Worm (Caenorhabditis elegans) whole organism, young adult: Measurements from ENCODE around the gene nlp-18.

Source experiments
- B0035.1 ChIP-seq: sonication (generic microtip); optimal IDR thresholded peaks from 2 replicates; lab custom pipeline; 2016; ENCODE audit warnings: missing genetic modification characterization, mild to moderate bottlenecking, missing compliant biosample characterization, missing genotype, missing genetic modification reagents
- C06A6.2 ChIP-seq: fragments of 200-800 bp; sonication (Bioruptor generic); conservative IDR thresholded peaks from 2 replicates; pipeline ENCODE4 v1.3.6; 2022; ENCODE audit warnings: missing genetic modification characterization, missing compliant biosample characterization
- F33H1.4 ChIP-seq: fragments of 200-800 bp; sonication (Bioruptor generic); IDR thresholded peaks from 2 replicates; pipeline ENCODE4 v1.3.6; 2022; ENCODE audit warnings: missing genetic modification reagents, missing genetic modification characterization, missing compliant biosample characterization
- F52B5.7 ChIP-seq: sonication (generic microtip); optimal IDR thresholded peaks from 2 replicates; lab custom pipeline; 2016; ENCODE audit warnings: mild to moderate bottlenecking, missing genetic modification characterization, missing compliant biosample characterization
- F57A8.1 ChIP-seq: fragments of 200-800 bp; sonication (Bioruptor generic); optimal IDR thresholded peaks from 2 replicates; lab custom pipeline; 2018; ENCODE audit warnings: mild to moderate bottlenecking, missing genetic modification characterization, moderate library complexity, missing compliant biosample characterization
- K12H6.12 ChIP-seq: fragments of 200-800 bp; sonication (Bioruptor generic); optimal IDR thresholded peaks from 2 replicates; lab custom pipeline; 2018; ENCODE audit warnings: mild to moderate bottlenecking, missing genetic modification characterization, missing compliant biosample characterization
- T26A5.8 ChIP-seq: sonication (generic microtip); optimal IDR thresholded peaks from 2 replicates; lab custom pipeline; 2016; ENCODE audit warnings: missing genetic modification characterization, missing compliant biosample characterization
- Y53F4B.3 ChIP-seq: fragments of 200-800 bp; sonication (Bioruptor generic); IDR thresholded peaks from 2 replicates; pipeline ENCODE4 v1.3.6; 2022; ENCODE audit warnings: missing genetic modification reagents, missing genetic modification characterization, missing compliant biosample characterization
- Y95B8A.8 ChIP-seq: fragments of 200-800 bp; sonication (Bioruptor generic); IDR thresholded peaks from 2 replicates; pipeline ENCODE4 v1.3.6; 2022; ENCODE audit warnings: missing genetic modification reagents, missing genetic modification characterization, missing compliant biosample characterization
- ZK185.1 ChIP-seq: sonication (generic microtip); optimal IDR thresholded peaks from 2 replicates; lab custom pipeline; 2016; ENCODE audit warnings: mild to moderate bottlenecking, missing genetic modification characterization, missing compliant biosample characterization; ENCODE audit not compliant: poor library complexity, severe bottlenecking
- attf-3 ChIP-seq: fragments of 200-800 bp; sonication (Bioruptor generic); conservative IDR thresholded peaks from 2 replicates; pipeline ENCODE4 v1.3.6; 2022; ENCODE audit warnings: missing genetic modification reagents, missing genetic modification characterization, missing compliant biosample characterization
- bed-1 ChIP-seq: fragments of 200-800 bp; sonication (Bioruptor generic); IDR thresholded peaks from 2 replicates; pipeline ENCODE4 v1.3.6; 2022; ENCODE audit warnings: missing genetic modification reagents, missing genetic modification characterization, missing compliant biosample characterization
- ceh-100 ChIP-seq: fragments of 200-800 bp; sonication (Bioruptor generic); IDR thresholded peaks from 2 replicates; pipeline ENCODE4 v1.3.6; 2022; ENCODE audit warnings: missing genetic modification reagents, missing genetic modification characterization, missing compliant biosample characterization
- ceh-27 ChIP-seq: fragments of 200-800 bp; sonication (Bioruptor generic); optimal IDR thresholded peaks from 2 replicates; lab custom pipeline; 2018; ENCODE audit warnings: mild to moderate bottlenecking, missing genetic modification characterization, moderate library complexity, missing compliant biosample characterization
- ceh-40 ChIP-seq: fragments of 200-800 bp; sonication (Bioruptor generic); IDR thresholded peaks from 2 replicates; pipeline ENCODE4 v1.3.6; 2022; ENCODE audit warnings: missing genetic modification characterization, missing compliant biosample characterization
- efl-1 ChIP-seq: fragments of 150-350 bp; optimal IDR thresholded peaks from 2 replicates; lab custom pipeline; 2014; ENCODE audit warnings: missing biosample characterization, missing genetic modification reagents, missing genetic modification characterization
- egl-44 ChIP-seq: fragments of 200-800 bp; sonication (Bioruptor generic); IDR thresholded peaks from 2 replicates; pipeline ENCODE4 v1.3.6; 2022; ENCODE audit warnings: missing genetic modification reagents, missing genetic modification characterization, missing compliant biosample characterization
- ets-4 ChIP-seq: fragments of 200-800 bp; sonication (Bioruptor generic); optimal IDR thresholded peaks from 2 replicates; lab custom pipeline; 2018; ENCODE audit warnings: mild to moderate bottlenecking, missing genetic modification characterization, missing compliant biosample characterization
- him-1 ChIP-seq: sonication (generic microtip); optimal IDR thresholded peaks from 2 replicates; lab custom pipeline; 2016; ENCODE audit warnings: missing genotype, missing genetic modification reagents, missing genetic modification characterization, missing compliant biosample characterization
- hlh-12 ChIP-seq: sonication (generic microtip); optimal IDR thresholded peaks from 2 replicates; lab custom pipeline; 2016; ENCODE audit warnings: missing genetic modification characterization, missing compliant biosample characterization
- lin-40 ChIP-seq: sonication (generic microtip); optimal IDR thresholded peaks from 2 replicates; lab custom pipeline; 2016; ENCODE audit warnings: missing genetic modification characterization, mild to moderate bottlenecking, missing compliant biosample characterization, missing genotype, missing genetic modification reagents
- lin-54 ChIP-seq: fragments of 200-800 bp; sonication (Bioruptor generic); optimal IDR thresholded peaks from 2 replicates; lab custom pipeline; 2018; ENCODE audit warnings: mild to moderate bottlenecking, missing genetic modification characterization, missing compliant biosample characterization
- madf-8 ChIP-seq: fragments of 200-800 bp; sonication (Bioruptor generic); conservative IDR thresholded peaks from 2 replicates; pipeline ENCODE4 v1.3.6; 2022; ENCODE audit warnings: missing genetic modification reagents, missing genetic modification characterization, missing compliant biosample characterization
- nfyb-1 ChIP-seq: fragments of 200-800 bp; sonication (Bioruptor generic); IDR thresholded peaks from 2 replicates; pipeline ENCODE4 v1.3.6; 2022; ENCODE audit warnings: missing genetic modification reagents, missing genetic modification characterization, missing compliant biosample characterization
- nhr-80 ChIP-seq: sonication (generic microtip); optimal IDR thresholded peaks from 2 replicates; lab custom pipeline; 2016; ENCODE audit warnings: missing genetic modification characterization, missing compliant biosample characterization
- pha-4 ChIP-seq: fragments of 150-350 bp; sonication (generic microtip); optimal IDR thresholded peaks from 2 replicates; lab custom pipeline; 2014; ENCODE audit warnings: missing biosample characterization, missing genetic modification reagents, missing genetic modification characterization
- rec-8 ChIP-seq, 2 experiments: sonication (generic microtip); optimal IDR thresholded peaks; 2 replicates each; lab custom pipeline; 2016; ENCODE audit warnings: mild to moderate bottlenecking in 2 of 2, missing genetic modification characterization in 2 of 2, missing genetic modification reagents in 2 of 2, missing genotype in 2 of 2, missing biosample characterization in 1 of 2, missing compliant biosample characterization in 1 of 2, moderate library complexity in 1 of 2
- sptf-2 ChIP-seq: fragments of 200-800 bp; sonication (Bioruptor generic); optimal IDR thresholded peaks from 2 replicates; lab custom pipeline; 2018; ENCODE audit warnings: mild to moderate bottlenecking, missing genetic modification characterization, missing compliant biosample characterization
- tbp1 ChIP-seq: fragments of 200-800 bp; sonication (Bioruptor generic); optimal IDR thresholded peaks from 2 replicates; lab custom pipeline; 2018; ENCODE audit warnings: mild to moderate bottlenecking, missing genetic modification characterization, missing compliant biosample characterization
- tbx-9 ChIP-seq: sonication (generic microtip); optimal IDR thresholded peaks from 2 replicates; lab custom pipeline; 2016; ENCODE audit warnings: borderline replicate concordance, missing genetic modification characterization, inconsistent platforms, missing compliant biosample characterization
- tlf-1 ChIP-seq: fragments of 200-800 bp; sonication (Bioruptor generic); optimal IDR thresholded peaks from 2 replicates; lab custom pipeline; 2018; ENCODE audit warnings: mild to moderate bottlenecking, missing genetic modification characterization, missing compliant biosample characterization
- ztf-18 ChIP-seq: sonication (generic microtip); optimal IDR thresholded peaks from 2 replicates; lab custom pipeline; 2016; ENCODE audit warnings: missing genotype, mild to moderate bottlenecking, missing genetic modification characterization, missing compliant biosample characterization
- ztf-28 ChIP-seq: fragments of 200-800 bp; sonication (Bioruptor generic); IDR thresholded peaks from 2 replicates; pipeline ENCODE4 v1.3.6; 2022; ENCODE audit warnings: missing genetic modification reagents, missing genetic modification characterization, missing compliant biosample characterization
- ztf-3 ChIP-seq: fragments of 200-800 bp; sonication (Bioruptor generic); optimal IDR thresholded peaks from 2 replicates; lab custom pipeline; 2018; ENCODE audit warnings: mild to moderate bottlenecking, missing genetic modification characterization, missing compliant biosample characterization
- ztf-6 ChIP-seq: fragments of 200-800 bp; sonication (Bioruptor generic); IDR thresholded peaks from 2 replicates; pipeline ENCODE4 v1.3.6; 2022; ENCODE audit warnings: missing genetic modification reagents, missing genetic modification characterization, missing compliant biosample characterization

Gene nlp-18

ce11 chrII:11057256-11057655 lies 27.1 kb upstream of the nlp-18 start:
- TF ChIP-seq ZK185.1 (tag; lab: Kevin White, UChicago) (no peak), F33H1.4 (GFP tag; lab: Robert Waterston, UW) (no peak), ets-4 (GFP tag; lab: Kevin White, UChicago) (no peak), bed-1 (GFP tag; lab: Robert Waterston, UW) (no peak), F57A8.1 (GFP tag; lab: Kevin White, UChicago) (no peak), ztf-18 (tag; lab: Kevin White, UChicago) (no peak), hlh-12 (tag; lab: Kevin White, UChicago) (no peak), Y95B8A.8 (GFP tag; lab: Robert Waterston, UW) (no peak), ztf-6 (no peak), madf-8 (GFP tag; lab: Robert Waterston, UW) (no peak), nhr-80 (tag; lab: Kevin White, UChicago) (no peak)

DNA sequence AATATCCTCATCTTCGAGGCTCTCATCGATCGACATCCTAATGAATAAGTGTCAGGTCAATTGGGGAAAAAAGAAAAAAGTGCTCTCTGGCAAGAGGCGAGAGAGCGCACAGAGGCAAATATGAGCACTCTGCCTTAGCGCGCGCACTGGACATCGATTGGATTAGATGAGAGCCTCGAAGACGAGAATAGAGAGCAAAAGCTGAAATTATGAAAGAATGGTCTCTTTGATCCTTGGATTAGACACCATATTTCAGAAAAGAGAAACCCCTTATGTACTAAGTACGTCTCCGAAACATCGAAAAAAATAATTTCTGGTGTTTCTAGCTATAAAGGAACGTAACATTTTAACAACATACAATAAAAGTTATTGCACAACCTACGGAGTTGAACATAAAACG lies 25.0 kb upstream of the nlp-18 start, which contains the start of gene F45E10.2:
F45E10.2 (minus strand) TSS at position 101 of the 400 bp plus-strand sequence.
- TF ChIP-seq C06A6.2 (GFP tag; lab: Robert Waterston, UW): no peak
- no peak for TF ChIP-seq egl-44 (GFP tag; lab: Robert Waterston, UW)
- no peak for TF ChIP-seq him-1 (tag; lab: Kevin White, UChicago)
- TF ChIP-seq attf-3 (GFP tag; lab: Robert Waterston, UW): no peak
- no peak for TF ChIP-seq T26A5.8 (tag; lab: Kevin White, UChicago)
- TF ChIP-seq Y53F4B.3 (GFP tag; lab: Robert Waterston, UW): no peak
- TF ChIP-seq ceh-40 (GFP tag; lab: Robert Waterston, UW): no peak
- TF ChIP-seq K12H6.12 (tag; lab: Kevin White, UChicago): no peak
- no peak for TF ChIP-seq ets-4 (GFP tag; lab: Kevin White, UChicago)
- TF ChIP-seq tbx-9 (tag; lab: Kevin White, UChicago): no peak
- TF ChIP-seq ceh-100 (GFP tag; lab: Robert Waterston, UW): no peak
- no peak for TF ChIP-seq sptf-2 (GFP tag; lab: Kevin White, UChicago)
- TF ChIP-seq nfyb-1 (GFP tag; lab: Robert Waterston, UW): no peak
- TF ChIP-seq tlf-1 (GFP tag; lab: Kevin White, UChicago): no peak
- TF ChIP-seq ztf-3: no peak
- no peak for TF ChIP-seq lin-54

DNA sequence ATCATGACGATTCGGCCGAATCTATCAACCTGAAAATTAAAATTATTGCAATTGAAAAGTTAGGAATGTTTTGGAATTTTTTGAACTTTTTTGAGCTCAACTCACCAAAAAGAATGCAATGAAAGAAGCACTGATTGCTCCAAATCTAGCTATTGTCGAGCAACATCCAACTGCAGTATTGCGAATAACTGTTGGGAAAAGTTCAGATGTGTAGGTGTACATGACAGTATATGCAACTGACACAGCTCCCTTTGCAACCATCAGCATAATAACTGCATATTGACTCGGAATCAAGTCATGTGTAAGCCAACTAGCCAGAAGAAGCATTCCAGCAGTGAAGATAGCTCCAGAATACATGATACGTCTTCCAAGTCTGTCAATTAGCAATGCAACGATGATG lies 22.3 kb upstream of the nlp-18 start:
- no peak for TF ChIP-seq rec-8 (tag; optimal IDR thresholded peaks at IDR 0.05; lab: Kevin White, UChicago)
- no peak for TF ChIP-seq pha-4
- TF ChIP-seq B0035.1: no peak
- TF ChIP-seq F52B5.7 (tag; lab: Kevin White, UChicago): no peak
- TF ChIP-seq ztf-28 (GFP tag; lab: Robert Waterston, UW): no peak
- TF ChIP-seq nhr-80 (tag; lab: Kevin White, UChicago): no peak
- TF ChIP-seq tbp1 (GFP tag; lab: Kevin White, UChicago): no peak
- no peak for TF ChIP-seq C06A6.2 (GFP tag; lab: Robert Waterston, UW)
- no peak for TF ChIP-seq efl-1 (GFP tag; lab: Kevin White, UChicago)
- TF ChIP-seq ceh-27 (GFP tag; lab: Kevin White, UChicago): no peak
- TF ChIP-seq lin-40 (tag; lab: Kevin White, UChicago): no peak
